Fruit fly (Drosophila melanogaster) whole organism, pupa: Measurements from ENCODE around the gene CG33796.

Experiments
- CG15710 ChIP-seq: fragments of 200-800 bp; sonication (Bioruptor generic); optimal IDR thresholded peaks from 2 replicates; lab custom pipeline; 2018; ENCODE audit warnings: missing biosample characterization, mild to moderate bottlenecking, missing genetic modification characterization, moderate library complexity
- CG17806 ChIP-seq: fragments of 200-800 bp; sonication (Bioruptor generic); optimal IDR thresholded peaks from 2 replicates; lab custom pipeline; 2018; ENCODE audit warnings: missing biosample characterization, mild to moderate bottlenecking, missing genetic modification characterization, moderate library complexity
- CG8159 ChIP-seq: fragments of 200-800 bp; sonication (Bioruptor generic); optimal IDR thresholded peaks from 3 replicates; lab custom pipeline; 2018; ENCODE audit warnings: missing biosample characterization, mild to moderate bottlenecking, missing genetic modification characterization, moderate library complexity
- CG9948 ChIP-seq: fragments of 200-800 bp; sonication (Bioruptor generic); optimal IDR thresholded peaks from 2 replicates; lab custom pipeline; 2018; ENCODE audit warnings: missing biosample characterization, mild to moderate bottlenecking, missing genetic modification characterization, moderate library complexity
- EcR ChIP-seq: fragments of 200-800 bp; sonication (Bioruptor generic); optimal IDR thresholded peaks from 3 replicates; lab custom pipeline; 2019; ENCODE audit warnings: missing biosample characterization, missing genetic modification characterization, mild to moderate bottlenecking, moderate library complexity, missing genetic modification reagents
- Snoo ChIP-seq: fragments of 200-800 bp; sonication (Bioruptor generic); optimal IDR thresholded peaks from 3 replicates; lab custom pipeline; 2017; ENCODE audit warnings: missing biosample characterization, mild to moderate bottlenecking, missing genetic modification characterization, inconsistent platforms
- fd96Ca ChIP-seq: fragments of 200-800 bp; sonication (Bioruptor generic); IDR thresholded peaks from 3 replicates; pipeline ENCODE4 v1.3.6; 2022; ENCODE audit warnings: missing biosample characterization, missing genetic modification characterization
- rn ChIP-seq: fragments of 200-800 bp; sonication (Bioruptor generic); IDR thresholded peaks from 2 replicates; pipeline ENCODE4 v1.3.6; 2022; ENCODE audit warnings: missing biosample characterization, missing genetic modification characterization

DNA sequence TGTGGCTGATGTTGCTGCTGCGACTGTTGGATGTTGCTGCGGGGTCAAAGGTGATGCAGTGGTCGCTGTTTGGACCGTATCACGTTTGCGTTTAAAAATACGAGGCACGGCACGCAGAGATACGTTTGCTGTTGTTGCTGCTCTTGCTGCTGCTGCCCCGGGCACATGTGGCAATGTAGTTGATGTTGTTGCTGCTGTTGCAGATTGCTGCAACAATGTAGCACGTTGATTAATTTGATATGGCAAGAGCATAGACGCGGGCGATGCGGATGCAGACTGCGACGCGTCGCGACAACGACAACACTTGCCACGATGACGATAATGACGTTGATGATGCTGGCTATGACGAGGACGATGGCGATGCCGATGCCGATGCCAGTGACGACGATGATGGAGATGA is 43.3 kb upstream of the CG33796 start:
- TF ChIP-seq fd96Ca (GFP tag; lab: Robert Waterston, UW): no peak
- no peak for TF ChIP-seq rn (GFP tag; lab: Robert Waterston, UW)
- TF ChIP-seq CG9948 (tag; lab: Kevin White, UChicago): no peak
- no peak for TF ChIP-seq Snoo (tag; lab: Kevin White, UChicago)
- no peak for TF ChIP-seq CG8159 (tag; lab: Kevin White, UChicago)
- no peak for TF ChIP-seq CG15710
- peak; percentile 43 for TF ChIP-seq EcR (GFP tag; lab: Kevin White, UChicago)
- no peak for TF ChIP-seq CG17806 (tag; lab: Kevin White, UChicago)
